Fruit fly (Drosophila melanogaster) whole organism, embryonic: Measurements from ENCODE around the gene CG11396.
A peak's percentile ranks its signal among the peaks of the same experiment; 100 is the strongest.

Source experiments
- Aef1 ChIP-seq: fragments of 200-800 bp; sonication (Bioruptor generic); IDR thresholded peaks from 3 replicates; pipeline ENCODE4 v1.3.6; 2022; ENCODE audit warnings: missing biosample characterization, missing genetic modification characterization
- Atf3 ChIP-seq: fragments of 200-800 bp; sonication (Bioruptor generic); optimal IDR thresholded peaks from 3 replicates; lab custom pipeline; 2016; ENCODE audit warnings: missing biosample characterization, missing genetic modification characterization
- CG10274 ChIP-seq: fragments of 200-800 bp; sonication (Bioruptor generic); optimal IDR thresholded peaks from 3 replicates; lab custom pipeline; 2017; ENCODE audit warnings: missing biosample characterization, mild to moderate bottlenecking, missing genetic modification characterization
- CG10979 ChIP-seq: fragments of 200-800 bp; sonication (Bioruptor generic); optimal IDR thresholded peaks from 2 replicates; lab custom pipeline; 2018; ENCODE audit warnings: missing biosample characterization, mild to moderate bottlenecking, missing genetic modification characterization, moderate library complexity
- CG11085 ChIP-seq: fragments of 200-800 bp; sonication (Bioruptor generic); IDR thresholded peaks from 2 replicates; pipeline ENCODE4 v1.3.6; 2022; ENCODE audit warnings: missing biosample characterization, missing genetic modification characterization
- CG12236 ChIP-seq: fragments of 200-800 bp; sonication (Bioruptor generic); optimal IDR thresholded peaks from 2 replicates; lab custom pipeline; 2016; ENCODE audit warnings: missing biosample characterization, missing genetic modification characterization
- CG12391 ChIP-seq: fragments of 200-800 bp; sonication (Bioruptor generic); optimal IDR thresholded peaks from 3 replicates; lab custom pipeline; 2018; ENCODE audit warnings: missing biosample characterization, mild to moderate bottlenecking, missing genetic modification characterization, moderate library complexity
- CG12659 ChIP-seq: fragments of 200-800 bp; sonication (Bioruptor generic); optimal IDR thresholded peaks from 3 replicates; lab custom pipeline; 2017; ENCODE audit warnings: mild to moderate bottlenecking, missing biosample characterization, missing genetic modification reagents, missing genetic modification characterization
- CG15269 ChIP-seq: fragments of 200-800 bp; sonication (Bioruptor generic); optimal IDR thresholded peaks from 2 replicates; lab custom pipeline; 2018; ENCODE audit warnings: missing biosample characterization, mild to moderate bottlenecking, missing genetic modification characterization, moderate library complexity
- CG17186 ChIP-seq: fragments of 200-800 bp; sonication (Bioruptor generic); optimal IDR thresholded peaks from 3 replicates; lab custom pipeline; 2017; ENCODE audit warnings: missing biosample characterization, missing genetic modification reagents, missing genetic modification characterization
- CG17359 ChIP-seq: fragments of 200-800 bp; sonication (Bioruptor generic); optimal IDR thresholded peaks from 3 replicates; lab custom pipeline; 2018; ENCODE audit warnings: missing biosample characterization, mild to moderate bottlenecking, missing genetic modification characterization, moderate library complexity
- CG17361 ChIP-seq: fragments of 200-800 bp; sonication (Bioruptor generic); IDR thresholded peaks from 3 replicates; pipeline ENCODE4 v1.3.6; 2022; ENCODE audit warnings: missing biosample characterization, missing genetic modification characterization
- CG17612 ChIP-seq: fragments of 200-800 bp; sonication (Bioruptor generic); IDR thresholded peaks from 2 replicates; pipeline ENCODE4 v1.3.6; 2022; ENCODE audit warnings: missing biosample characterization, missing genetic modification characterization
- CG17912 ChIP-seq: fragments of 200-800 bp; sonication (Bioruptor generic); optimal IDR thresholded peaks from 2 replicates; lab custom pipeline; 2018; ENCODE audit warnings: missing biosample characterization, mild to moderate bottlenecking, missing genetic modification characterization
- CG18764 ChIP-seq: fragments of 200-800 bp; sonication (Bioruptor generic); optimal IDR thresholded peaks from 3 replicates; lab custom pipeline; 2016; ENCODE audit warnings: missing biosample characterization, missing genetic modification characterization
- CG2199 ChIP-seq: fragments of 200-800 bp; sonication (Bioruptor generic); IDR thresholded peaks from 3 replicates; pipeline ENCODE4 v1.3.6; 2022; ENCODE audit warnings: missing biosample characterization, missing genetic modification characterization
- CG2712 ChIP-seq: fragments of 200-800 bp; optimal IDR thresholded peaks from 3 replicates; lab custom pipeline; 2019; ENCODE audit warnings: missing biosample characterization, mild to moderate bottlenecking, missing genetic modification characterization, moderate library complexity
- CG32772 ChIP-seq: fragments of 200-800 bp; sonication (Bioruptor generic); IDR thresholded peaks from 2 replicates; pipeline ENCODE4 v1.3.6; 2022; ENCODE audit warnings: missing biosample characterization, missing genetic modification characterization
- CG33213 ChIP-seq: fragments of 200-800 bp; sonication (Bioruptor generic); optimal IDR thresholded peaks from 3 replicates; lab custom pipeline; 2016; ENCODE audit warnings: missing biosample characterization, missing genetic modification characterization
- CG3838 ChIP-seq: fragments of 200-800 bp; sonication (Bioruptor generic); optimal IDR thresholded peaks from 3 replicates; lab custom pipeline; 2016; ENCODE audit warnings: missing biosample characterization, missing genetic modification characterization
- CG42726 ChIP-seq: fragments of 200-800 bp; sonication (Bioruptor generic); IDR thresholded peaks from 2 replicates; pipeline ENCODE4 v1.3.6; 2022; ENCODE audit warnings: missing biosample characterization, missing genetic modification characterization; ENCODE audit not compliant: partially characterized antibody
- CG6175 ChIP-seq: fragments of 200-800 bp; sonication (Bioruptor generic); IDR thresholded peaks from 3 replicates; pipeline ENCODE4 v1.3.6; 2022; ENCODE audit warnings: missing biosample characterization, missing genetic modification characterization
- CG8281 ChIP-seq: fragments of 200-800 bp; sonication (Bioruptor generic); optimal IDR thresholded peaks from 2 replicates; lab custom pipeline; 2018; ENCODE audit warnings: missing biosample characterization, mild to moderate bottlenecking, missing genetic modification characterization, moderate library complexity
- CG9932 ChIP-seq: fragments of 200-800 bp; sonication (Bioruptor generic); IDR thresholded peaks from 2 replicates; pipeline ENCODE4 v1.3.6; 2022; ENCODE audit warnings: missing biosample characterization, missing genetic modification characterization
- Camta ChIP-seq: fragments of 200-800 bp; sonication (Bioruptor generic); optimal IDR thresholded peaks from 2 replicates; lab custom pipeline; 2016; ENCODE audit warnings: missing biosample characterization, missing genetic modification characterization
- E2f1 ChIP-seq: fragments of 200-800 bp; sonication (Bioruptor generic); IDR thresholded peaks from 2 replicates; pipeline ENCODE4 v1.3.6; 2022; ENCODE audit warnings: missing biosample characterization, missing genetic modification characterization
- ERR ChIP-seq: fragments of 200-800 bp; sonication (Bioruptor generic); optimal IDR thresholded peaks from 2 replicates; lab custom pipeline; 2016; ENCODE audit warnings: missing biosample characterization, missing genetic modification characterization
- H2.0 ChIP-seq: fragments of 200-800 bp; sonication (Bioruptor generic); IDR thresholded peaks from 2 replicates; pipeline ENCODE4 v1.3.6; 2022; ENCODE audit warnings: missing biosample characterization, missing genetic modification characterization
- HmgZ ChIP-seq: fragments of 200-800 bp; sonication (Bioruptor generic); optimal IDR thresholded peaks from 2 replicates; lab custom pipeline; 2018; ENCODE audit warnings: missing biosample characterization, mild to moderate bottlenecking, missing genetic modification characterization
- Hr3 ChIP-seq: fragments of 200-800 bp; sonication (Bioruptor generic); optimal IDR thresholded peaks from 3 replicates; lab custom pipeline; 2016; ENCODE audit warnings: missing biosample characterization, missing genetic modification characterization
- Jarid2 ChIP-seq: fragments of 200-800 bp; sonication (Bioruptor generic); optimal IDR thresholded peaks from 3 replicates; lab custom pipeline; 2017; ENCODE audit warnings: mild to moderate bottlenecking, missing biosample characterization, missing genetic modification reagents, missing genetic modification characterization
- MBD-R2 ChIP-seq: fragments of 200-800 bp; sonication (Bioruptor generic); IDR thresholded peaks from 2 replicates; pipeline ENCODE4 v1.3.6; 2022; ENCODE audit warnings: missing biosample characterization, missing genetic modification characterization
- NC2α ChIP-seq: fragments of 200-800 bp; sonication (Bioruptor generic); optimal IDR thresholded peaks from 2 replicates; lab custom pipeline; 2016; ENCODE audit warnings: missing biosample characterization, missing genetic modification characterization
- Opbp ChIP-seq: fragments of 200-800 bp; sonication (Bioruptor generic); IDR thresholded peaks from 3 replicates; pipeline ENCODE4 v1.3.6; 2022; ENCODE audit warnings: missing biosample characterization, missing genetic modification characterization; ENCODE audit not compliant: partially characterized antibody
- Trl ChIP-seq, 3 experiments: fragments of >200 bp in 2 of 3; fragments of 200-800 bp in 1 of 3; sonication (Bioruptor generic) in 1 of 3; optimal IDR thresholded peaks; 2 replicates in 1 of 3; 3 replicates in 2 of 3; lab custom pipeline; 2016 to 2017; ENCODE audit warnings: missing biosample characterization in 1 of 3, missing genetic modification characterization in 1 of 3
- danr ChIP-seq: fragments of 200-800 bp; sonication (Bioruptor generic); IDR thresholded peaks from 2 replicates; pipeline ENCODE4 v1.3.6; 2022; ENCODE audit warnings: missing biosample characterization, missing genetic modification characterization
- dm ChIP-seq: fragments of 200-800 bp; sonication (Bioruptor generic); optimal IDR thresholded peaks from 3 replicates; lab custom pipeline; 2016; ENCODE audit warnings: missing biosample characterization, missing genetic modification characterization
- grau ChIP-seq: fragments of 200-800 bp; optimal IDR thresholded peaks from 3 replicates; lab custom pipeline; 2019; ENCODE audit warnings: missing biosample characterization, mild to moderate bottlenecking, missing genetic modification characterization, moderate library complexity
- hb ChIP-seq: fragments of 200-800 bp; sonication (Bioruptor generic); IDR thresholded peaks from 3 replicates; pipeline ENCODE4 v1.3.6; 2022; ENCODE audit warnings: missing biosample characterization, missing genetic modification characterization; ENCODE audit not compliant: partially characterized antibody
- her ChIP-seq: fragments of 200-800 bp; sonication (Bioruptor generic); optimal IDR thresholded peaks from 2 replicates; lab custom pipeline; 2016; ENCODE audit warnings: missing biosample characterization, missing genetic modification characterization
- kay ChIP-seq: fragments of 200-800 bp; sonication (Bioruptor generic); optimal IDR thresholded peaks from 2 replicates; lab custom pipeline; 2016; ENCODE audit warnings: missing biosample characterization, missing genetic modification characterization
- ken ChIP-seq: fragments of 200-800 bp; sonication (Bioruptor generic); IDR thresholded peaks from 3 replicates; pipeline ENCODE4 v1.3.6; 2022; ENCODE audit warnings: missing biosample characterization, missing genetic modification characterization
- nom ChIP-seq: fragments of 200-800 bp; sonication (Bioruptor generic); optimal IDR thresholded peaks from 2 replicates; lab custom pipeline; 2017; ENCODE audit warnings: missing biosample characterization, missing genetic modification characterization, mild to moderate bottlenecking, moderate library complexity, missing genetic modification reagents
- onecut ChIP-seq: fragments of 200-800 bp; sonication (Bioruptor generic); IDR thresholded peaks from 2 replicates; pipeline ENCODE4 v1.3.6; 2022; ENCODE audit warnings: missing biosample characterization, missing genetic modification characterization
- pfk ChIP-seq: fragments of 200-800 bp; sonication (Bioruptor generic); optimal IDR thresholded peaks from 2 replicates; lab custom pipeline; 2018; ENCODE audit warnings: missing biosample characterization, mild to moderate bottlenecking, missing genetic modification characterization, moderate library complexity
- repo ChIP-seq: fragments of 200-800 bp; sonication (Bioruptor generic); optimal IDR thresholded peaks from 2 replicates; lab custom pipeline; 2016; ENCODE audit warnings: missing biosample characterization, missing genetic modification characterization
- shn ChIP-seq: fragments of 200-800 bp; sonication (Bioruptor generic); optimal IDR thresholded peaks from 3 replicates; lab custom pipeline; 2016; ENCODE audit warnings: missing biosample characterization, missing genetic modification characterization
- sob ChIP-seq: fragments of 200-800 bp; sonication (Bioruptor generic); IDR thresholded peaks from 2 replicates; pipeline ENCODE4 v1.3.6; 2022; ENCODE audit warnings: missing biosample characterization, missing genetic modification characterization
- stc ChIP-seq: fragments of 200-800 bp; sonication (Bioruptor generic); IDR thresholded peaks from 2 replicates; pipeline ENCODE4 v1.3.6; 2022; ENCODE audit warnings: missing biosample characterization, missing genetic modification characterization
- tup ChIP-seq: fragments of 200-800 bp; sonication (Bioruptor generic); optimal IDR thresholded peaks from 2 replicates; lab custom pipeline; 2016; ENCODE audit warnings: missing biosample characterization, mild to moderate bottlenecking, missing genetic modification characterization, moderate library complexity
- vnd ChIP-seq: fragments of 200-800 bp; sonication (Bioruptor generic); IDR thresholded peaks from 3 replicates; pipeline ENCODE4 v1.3.6; 2022; ENCODE audit warnings: missing biosample characterization, missing genetic modification characterization; ENCODE audit not compliant: partially characterized antibody

CG11396 gene

dm6 chr3L:20787835-20788380 lies at the start of gene CG11396 (continued):
- TF ChIP-seq Trl (optimal IDR thresholded peaks at IDR 0.05; lab: Kevin White, UChicago) (no peak), Trl (GFP tag; optimal IDR thresholded peaks at IDR 0.05; lab: Kevin White, UChicago) (no peak), CG8281 (no peak), Camta (GFP tag; lab: Kevin White, UChicago) (no peak), CG17186 (peak; percentile 4), E2f1 (GFP tag; lab: Robert Waterston, UW) (no peak), CG12659 (GFP tag; lab: Kevin White, UChicago) (no peak), grau (no peak), repo (GFP tag; lab: Kevin White, UChicago) (no peak), MBD-R2 (GFP tag; lab: Robert Waterston, UW) (peak; percentile 57), Jarid2 (GFP tag; lab: Kevin White, UChicago) (no peak), CG3838 (GFP tag; lab: Kevin White, UChicago) (no peak), CG2712 (peak; percentile 22), stc (GFP tag; lab: Robert Waterston, UW) (no peak), sob (GFP tag; lab: Robert Waterston, UW) (no peak), kay (GFP tag; lab: Kevin White, UChicago) (no peak), CG17361 (GFP tag; lab: Robert Waterston, UW) (no peak), vnd (GFP tag; lab: Robert Waterston, UW) (peak; percentile 90), onecut (no peak), CG32772 (GFP tag; lab: Robert Waterston, UW) (no peak), CG10274 (no peak), CG12236 (GFP tag; lab: Kevin White, UChicago) (no peak), CG18764 (GFP tag; lab: Kevin White, UChicago) (no peak), pfk (GFP tag; lab: Kevin White, UChicago) (no peak), CG11085 (GFP tag; lab: Robert Waterston, UW) (no peak), CG10979 (tag; lab: Kevin White, UChicago) (no peak), CG12391 (tag; lab: Kevin White, UChicago) (no peak), Opbp (GFP tag; lab: Robert Waterston, UW) (peak; percentile 95), Atf3 (no peak), her (GFP tag; lab: Kevin White, UChicago) (peak; percentile 5), CG17359 (tag; lab: Kevin White, UChicago) (no peak), CG15269 (tag; lab: Kevin White, UChicago) (no peak), CG42726 (GFP tag; lab: Robert Waterston, UW) (peak; percentile 94), CG6175 (GFP tag; lab: Robert Waterston, UW) (no peak), CG33213 (GFP tag; lab: Kevin White, UChicago) (no peak), danr (GFP tag; lab: Robert Waterston, UW) (no peak), ken (no peak), tup (GFP tag; lab: Kevin White, UChicago) (no peak), shn (no peak), NC2α (GFP tag; lab: Kevin White, UChicago) (no peak), nom (peak; percentile 8), Aef1 (GFP tag; lab: Robert Waterston, UW) (no peak), CG9932 (no peak), dm (GFP tag; lab: Kevin White, UChicago) (no peak), HmgZ (tag; lab: Kevin White, UChicago) (peak; percentile 4), ERR (GFP tag; lab: Kevin White, UChicago) (no peak), H2.0 (GFP tag; lab: Robert Waterston, UW) (no peak), Hr3 (GFP tag; lab: Kevin White, UChicago) (no peak), hb (GFP tag; lab: Robert Waterston, UW) (peak; percentile 86), CG17912 (GFP tag; lab: Kevin White, UChicago) (no peak), CG17612 (GFP tag; lab: Robert Waterston, UW) (no peak), CG2199 (GFP tag; lab: Robert Waterston, UW) (no peak)
